Worm (Caenorhabditis elegans) whole organism, late embryonic: ENCODE results near the gene ZK228.3.

Experiments
- F13H6.1 ChIP-seq: sonication (generic microtip); optimal IDR thresholded peaks from 2 replicates; lab custom pipeline; 2016; ENCODE audit warnings: missing genetic modification characterization, missing compliant biosample characterization
- K02D7.2 ChIP-seq: sonication (generic microtip); optimal IDR thresholded peaks from 2 replicates; lab custom pipeline; 2017; ENCODE audit warnings: mild to moderate bottlenecking, missing genetic modification characterization, missing compliant biosample characterization
- ceh-30 ChIP-seq: fragments of 150-350 bp; optimal IDR thresholded peaks from 2 replicates; lab custom pipeline; 2014; ENCODE audit warnings: missing biosample characterization, missing genetic modification characterization
- ceh-6 ChIP-seq: fragments of 200-800 bp; sonication (Bioruptor generic); optimal IDR thresholded peaks from 2 replicates; lab custom pipeline; 2018; ENCODE audit warnings: mild to moderate bottlenecking, missing genetic modification characterization, missing compliant biosample characterization
- dve-1 ChIP-seq: sonication (generic microtip); optimal IDR thresholded peaks from 2 replicates; lab custom pipeline; 2017; ENCODE audit warnings: antibody characterized with exemption, mild to moderate bottlenecking, missing genetic modification characterization, missing compliant biosample characterization
- pat-9 ChIP-seq: fragments of 200-800 bp; sonication (Bioruptor generic); optimal IDR thresholded peaks from 2 replicates; lab custom pipeline; 2018; ENCODE audit warnings: mild to moderate bottlenecking, missing genetic modification characterization, moderate library complexity, missing compliant biosample characterization
- unc-86 ChIP-seq: sonication (generic microtip); optimal IDR thresholded peaks from 2 replicates; lab custom pipeline; 2016; ENCODE audit warnings: missing genetic modification characterization, missing compliant biosample characterization

DNA sequence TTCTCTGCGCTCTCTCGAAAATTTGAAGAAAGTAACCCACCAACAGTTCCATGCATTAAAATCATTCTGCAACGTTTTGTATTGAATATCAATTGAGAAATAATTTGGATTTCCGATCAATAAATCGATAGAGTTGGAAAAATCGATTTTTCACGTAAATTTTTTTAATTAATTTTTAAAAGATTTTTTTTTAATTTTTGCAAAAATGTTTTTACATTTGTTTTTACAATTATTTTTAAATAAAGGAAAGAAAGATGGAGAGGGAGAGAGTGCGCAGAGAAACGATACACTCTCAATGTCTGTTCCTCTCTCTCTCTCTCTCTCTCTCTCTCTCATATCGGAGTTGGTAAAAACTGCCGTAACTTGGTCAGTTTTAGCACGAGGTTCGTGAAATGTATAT is 35.5 kb downstream of the ZK228.3 start, which contains the start of gene ZK262.19:
- no peak for TF ChIP-seq F13H6.1 (tag; lab: Kevin White, UChicago)
- no peak for TF ChIP-seq unc-86
- TF ChIP-seq pat-9: no peak
- no peak for TF ChIP-seq K02D7.2 (tag; lab: Kevin White, UChicago)
- TF ChIP-seq dve-1 (tag; lab: Kevin White, UChicago): no peak
- no peak for TF ChIP-seq ceh-6 (GFP tag; lab: Kevin White, UChicago)
- no peak for TF ChIP-seq ceh-30 (tag; lab: Kevin White, UChicago)
